Fruit fly (Drosophila melanogaster) whole organism, embryonic: ENCODE results near the gene CG10993.
A peak's percentile ranks its signal among the peaks of the same experiment; 100 is the strongest.

Experiments
- Asciz ChIP-seq: fragments of 200-800 bp; sonication (Bioruptor generic); optimal IDR thresholded peaks from 2 replicates; lab custom pipeline; 2017; ENCODE audit warnings: missing biosample characterization, mild to moderate bottlenecking, missing genetic modification characterization, missing genetic modification reagents
- C15 ChIP-seq: fragments of 200-800 bp; sonication (Bioruptor generic); IDR thresholded peaks from 3 replicates; pipeline ENCODE4 v1.3.6; 2022; ENCODE audit warnings: missing biosample characterization, missing genetic modification characterization
- CG11456 ChIP-seq: fragments of 200-800 bp; sonication (Bioruptor generic); IDR thresholded peaks from 3 replicates; pipeline ENCODE4 v1.3.6; 2022; ENCODE audit warnings: missing biosample characterization, missing genetic modification characterization
- CG13296 ChIP-seq: fragments of 200-800 bp; sonication (Bioruptor generic); optimal IDR thresholded peaks from 3 replicates; lab custom pipeline; 2018; ENCODE audit warnings: missing biosample characterization, mild to moderate bottlenecking, missing genetic modification characterization
- CG14441 ChIP-seq: fragments of 200-800 bp; sonication (Bioruptor generic); IDR thresholded peaks from 2 replicates; pipeline ENCODE4 v1.3.6; 2022; ENCODE audit warnings: missing biosample characterization, missing genetic modification characterization
- CG15269 ChIP-seq: fragments of 200-800 bp; sonication (Bioruptor generic); optimal IDR thresholded peaks from 2 replicates; lab custom pipeline; 2018; ENCODE audit warnings: missing biosample characterization, mild to moderate bottlenecking, missing genetic modification characterization, moderate library complexity
- CG15514 ChIP-seq: fragments of 200-800 bp; sonication (Bioruptor generic); optimal IDR thresholded peaks from 3 replicates; lab custom pipeline; 2017; ENCODE audit warnings: missing biosample characterization, missing genetic modification characterization, mild to moderate bottlenecking, moderate library complexity, missing genetic modification reagents
- CG1603 ChIP-seq: fragments of 200-800 bp; sonication (Bioruptor generic); optimal IDR thresholded peaks from 2 replicates; lab custom pipeline; 2019; ENCODE audit warnings: missing biosample characterization, mild to moderate bottlenecking, missing genetic modification characterization, moderate library complexity
- CG16815 ChIP-seq: fragments of 200-800 bp; sonication (Bioruptor generic); optimal IDR thresholded peaks from 3 replicates; lab custom pipeline; 2017; ENCODE audit warnings: missing biosample characterization, mild to moderate bottlenecking, missing genetic modification characterization
- CG17328 ChIP-seq: fragments of 200-800 bp; sonication (Bioruptor generic); IDR thresholded peaks from 2 replicates; pipeline ENCODE4 v1.3.6; 2022; ENCODE audit warnings: missing biosample characterization, missing genetic modification characterization
- CG18476 ChIP-seq: fragments of 200-800 bp; sonication (Bioruptor generic); optimal IDR thresholded peaks from 2 replicates; lab custom pipeline; 2016; ENCODE audit warnings: missing biosample characterization, mild to moderate bottlenecking, missing genetic modification characterization
- CG2199 ChIP-seq: fragments of 200-800 bp; sonication (Bioruptor generic); IDR thresholded peaks from 3 replicates; pipeline ENCODE4 v1.3.6; 2022; ENCODE audit warnings: missing biosample characterization, missing genetic modification characterization
- CG2875 ChIP-seq: fragments of 200-800 bp; sonication (Bioruptor generic); optimal IDR thresholded peaks from 2 replicates; lab custom pipeline; 2017; ENCODE audit warnings: missing biosample characterization, mild to moderate bottlenecking, missing genetic modification characterization, missing genetic modification reagents
- CG2889 ChIP-seq: fragments of 200-800 bp; sonication (Bioruptor generic); IDR thresholded peaks from 3 replicates; pipeline ENCODE4 v1.3.6; 2022; ENCODE audit warnings: missing biosample characterization, missing genetic modification characterization
- CG30431 ChIP-seq: fragments of 200-800 bp; sonication (Bioruptor generic); optimal IDR thresholded peaks from 2 replicates; lab custom pipeline; 2017; ENCODE audit warnings: missing biosample characterization, missing genetic modification characterization
- CG3163 ChIP-seq: fragments of 200-800 bp; sonication (Bioruptor generic); optimal IDR thresholded peaks from 3 replicates; lab custom pipeline; 2016; ENCODE audit warnings: missing biosample characterization, missing genetic modification characterization
- CG32532 ChIP-seq: fragments of 200-800 bp; sonication (Bioruptor generic); IDR thresholded peaks from 2 replicates; pipeline ENCODE4 v1.3.6; 2022; ENCODE audit warnings: missing biosample characterization, missing genetic modification characterization
- CG32772 ChIP-seq: fragments of 200-800 bp; sonication (Bioruptor generic); IDR thresholded peaks from 2 replicates; pipeline ENCODE4 v1.3.6; 2022; ENCODE audit warnings: missing biosample characterization, missing genetic modification characterization
- CG33557 ChIP-seq: fragments of 200-800 bp; sonication (Bioruptor generic); optimal IDR thresholded peaks from 2 replicates; lab custom pipeline; 2019; ENCODE audit warnings: missing biosample characterization, mild to moderate bottlenecking, missing genetic modification characterization, moderate library complexity
- CG34224 ChIP-seq: fragments of 200-800 bp; sonication (Bioruptor generic); IDR thresholded peaks from 3 replicates; pipeline ENCODE4 v1.3.6; 2022; ENCODE audit warnings: missing biosample characterization, missing genetic modification characterization; ENCODE audit not compliant: partially characterized antibody
- CG42726 ChIP-seq: fragments of 200-800 bp; sonication (Bioruptor generic); IDR thresholded peaks from 2 replicates; pipeline ENCODE4 v1.3.6; 2022; ENCODE audit warnings: missing biosample characterization, missing genetic modification characterization; ENCODE audit not compliant: partially characterized antibody
- CG43689 ChIP-seq: fragments of 200-800 bp; sonication (Bioruptor generic); IDR thresholded peaks from 2 replicates; pipeline ENCODE4 v1.3.6; 2022; ENCODE audit warnings: missing biosample characterization, missing genetic modification characterization
- CG4617 ChIP-seq: fragments of 200-800 bp; sonication (Bioruptor generic); optimal IDR thresholded peaks from 3 replicates; lab custom pipeline; 2016; ENCODE audit warnings: missing biosample characterization, missing genetic modification characterization, borderline replicate concordance
- CG6254 ChIP-seq: fragments of 200-800 bp; sonication (Bioruptor generic); optimal IDR thresholded peaks from 3 replicates; lab custom pipeline; 2017; ENCODE audit warnings: mild to moderate bottlenecking, missing biosample characterization, missing genetic modification reagents, missing genetic modification characterization
- CG7839 ChIP-seq: fragments of 200-800 bp; sonication (Bioruptor generic); optimal IDR thresholded peaks from 3 replicates; lab custom pipeline; 2018; ENCODE audit warnings: missing biosample characterization, mild to moderate bottlenecking, missing genetic modification characterization, moderate library complexity
- Dp ChIP-seq: fragments of 200-800 bp; sonication (Bioruptor generic); optimal IDR thresholded peaks from 2 replicates; lab custom pipeline; 2018; ENCODE audit warnings: missing biosample characterization, mild to moderate bottlenecking, missing genetic modification characterization, moderate library complexity
- Ets65A ChIP-seq: fragments of 200-800 bp; sonication (Bioruptor generic); peaks from one replicate; lab custom pipeline; 2016; ENCODE audit warnings: missing biosample characterization, missing genetic modification characterization
- Ets97D ChIP-seq: fragments of 200-800 bp; sonication (Bioruptor generic); optimal IDR thresholded peaks from 3 replicates; lab custom pipeline; 2016; ENCODE audit warnings: missing biosample characterization, missing genetic modification characterization
- Hand ChIP-seq: fragments of 200-800 bp; sonication (Bioruptor generic); optimal IDR thresholded peaks from 2 replicates; lab custom pipeline; 2017; ENCODE audit warnings: mild to moderate bottlenecking, missing biosample characterization, missing genetic modification reagents, missing genetic modification characterization
- Hmx ChIP-seq: fragments of 200-800 bp; sonication (Bioruptor generic); optimal IDR thresholded peaks from 2 replicates; lab custom pipeline; 2016; ENCODE audit warnings: missing biosample characterization, missing genetic modification characterization
- Lim3 ChIP-seq: fragments of 200-800 bp; sonication (Bioruptor generic); IDR thresholded peaks from 2 replicates; pipeline ENCODE4 v1.3.6; 2022; ENCODE audit warnings: missing biosample characterization, missing genetic modification characterization
- Med ChIP-seq: fragments of 200-800 bp; sonication (Bioruptor generic); peaks from one replicate; lab custom pipeline; 2016; ENCODE audit warnings: missing biosample characterization, missing genetic modification characterization, mild to moderate bottlenecking, inconsistent platforms, moderate library complexity
- Mes4 ChIP-seq: fragments of 200-800 bp; sonication (Bioruptor generic); optimal IDR thresholded peaks from 2 replicates; lab custom pipeline; 2016; ENCODE audit warnings: missing biosample characterization, missing genetic modification characterization
- NC2α ChIP-seq: fragments of 200-800 bp; sonication (Bioruptor generic); optimal IDR thresholded peaks from 2 replicates; lab custom pipeline; 2016; ENCODE audit warnings: missing biosample characterization, missing genetic modification characterization
- NK7.1 ChIP-seq: fragments of 200-800 bp; sonication (Bioruptor generic); optimal IDR thresholded peaks from 3 replicates; lab custom pipeline; 2016; ENCODE audit warnings: missing biosample characterization, missing genetic modification characterization
- Optix ChIP-seq: fragments of 200-800 bp; sonication (Bioruptor generic); IDR thresholded peaks from 3 replicates; pipeline ENCODE4 v1.3.6; 2022; ENCODE audit warnings: missing biosample characterization, missing genetic modification characterization
- Trl ChIP-seq, 3 experiments: fragments of >200 bp in 2 of 3; fragments of 200-800 bp in 1 of 3; sonication (Bioruptor generic) in 1 of 3; optimal IDR thresholded peaks; 2 replicates in 1 of 3; 3 replicates in 2 of 3; lab custom pipeline; 2016 to 2017; ENCODE audit warnings: missing biosample characterization in 1 of 3, missing genetic modification characterization in 1 of 3
- Xrp1 ChIP-seq: fragments of 200-800 bp; sonication (Bioruptor generic); IDR thresholded peaks from 2 replicates; pipeline ENCODE4 v1.3.6; 2022; ENCODE audit warnings: missing biosample characterization, missing genetic modification characterization
- ci ChIP-seq: fragments of 200-800 bp; sonication (Bioruptor generic); IDR thresholded peaks from 3 replicates; pipeline ENCODE4 v1.3.6; 2022; ENCODE audit warnings: missing biosample characterization, missing genetic modification characterization
- gsb-n ChIP-seq: fragments of 200-800 bp; sonication (Bioruptor generic); optimal IDR thresholded peaks from 3 replicates; lab custom pipeline; 2018; ENCODE audit warnings: missing biosample characterization, mild to moderate bottlenecking, missing genetic modification characterization
- gt ChIP-seq: fragments of 200-800 bp; sonication (Bioruptor generic); IDR thresholded peaks from 2 replicates; pipeline ENCODE4 v1.3.6; 2022; ENCODE audit warnings: missing biosample characterization, missing genetic modification characterization
- insv ChIP-seq, 2 experiments: fragments of 200-800 bp; sonication (Bioruptor generic); optimal IDR thresholded peaks; 3 replicates each; lab custom pipeline; 2016 to 2018; ENCODE audit warnings: missing biosample characterization in 2 of 2, missing genetic modification characterization in 2 of 2
- jing ChIP-seq: fragments of 200-800 bp; sonication (Bioruptor generic); optimal IDR thresholded peaks from 2 replicates; lab custom pipeline; 2018; ENCODE audit warnings: missing biosample characterization, mild to moderate bottlenecking, missing genetic modification characterization
- nau ChIP-seq: fragments of 200-800 bp; sonication (Bioruptor generic); optimal IDR thresholded peaks from 3 replicates; lab custom pipeline; 2017; ENCODE audit warnings: missing biosample characterization, mild to moderate bottlenecking, missing genetic modification characterization, missing genetic modification reagents
- ranshi ChIP-seq: fragments of 200-800 bp; sonication (Bioruptor generic); IDR thresholded peaks from 2 replicates; pipeline ENCODE4 v1.3.6; 2022; ENCODE audit warnings: missing biosample characterization, missing genetic modification characterization
- row ChIP-seq: fragments of 200-800 bp; sonication (Bioruptor generic); IDR thresholded peaks from 3 replicates; pipeline ENCODE4 v1.3.6; 2022; ENCODE audit warnings: missing biosample characterization, missing genetic modification characterization
- slbo ChIP-seq: fragments of 200-800 bp; sonication (Bioruptor generic); IDR thresholded peaks from 2 replicates; pipeline ENCODE4 v1.3.6; 2022; ENCODE audit warnings: missing biosample characterization, missing genetic modification characterization
- slou ChIP-seq: fragments of 200-800 bp; sonication (Bioruptor generic); optimal IDR thresholded peaks from 3 replicates; lab custom pipeline; 2016; ENCODE audit warnings: missing biosample characterization, missing genetic modification characterization
- sug ChIP-seq: fragments of 200-800 bp; optimal IDR thresholded peaks from 2 replicates; lab custom pipeline; 2019; ENCODE audit warnings: missing biosample characterization, mild to moderate bottlenecking, missing genetic modification characterization, moderate library complexity
- tin ChIP-seq: fragments of 200-800 bp; sonication (Bioruptor generic); optimal IDR thresholded peaks from 3 replicates; lab custom pipeline; 2016; ENCODE audit warnings: missing biosample characterization, missing genetic modification characterization

CG10993 gene

DNA sequence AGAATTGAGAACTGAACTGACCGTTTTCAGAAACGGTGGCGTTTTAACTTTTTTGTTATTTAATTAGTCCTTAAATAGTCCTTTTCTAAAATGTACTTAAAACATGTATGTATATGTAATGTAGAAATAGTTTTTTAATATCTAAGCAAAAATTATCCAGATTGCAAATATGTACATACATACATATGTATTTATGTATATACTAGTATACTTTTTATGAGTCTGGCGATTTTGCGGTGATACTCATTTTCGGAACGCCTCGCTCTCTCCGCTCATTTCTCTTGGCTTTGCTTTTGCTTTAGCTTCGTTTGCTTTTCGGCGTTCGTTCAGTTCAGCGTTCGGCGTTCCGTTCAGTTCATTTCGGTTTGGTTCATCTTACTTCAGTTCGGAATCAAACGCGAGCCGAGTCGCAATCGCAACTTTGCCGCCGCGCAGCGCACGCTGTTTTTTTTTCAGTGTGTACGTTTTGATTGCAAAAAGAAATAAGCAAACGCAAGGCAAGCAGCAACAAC lies 28.5 kb downstream of the CG10993 start, which contains the start of gene rdgB (continued):
- TF ChIP-seq Dp (GFP tag; lab: Kevin White, UChicago): no peak
- no peak for TF ChIP-seq CG34224 (GFP tag; lab: Robert Waterston, UW)
- TF ChIP-seq C15: 0 out of 3 replicates have a peak, but pooled peaks have one; percentile 38
- TF ChIP-seq tin (GFP tag; lab: Kevin White, UChicago): peak; percentile 61
- peak; percentile 62; the same call in 1 of the 2 replicates for TF ChIP-seq CG14441 (GFP tag; lab: Robert Waterston, UW)
- peak; percentile 98 for TF ChIP-seq CG15514 (GFP tag; lab: Kevin White, UChicago)
- peak; percentile 43 for TF ChIP-seq CG33557 (GFP tag; lab: Kevin White, UChicago)
- no peak for TF ChIP-seq gt
- TF ChIP-seq Hmx (GFP tag; lab: Kevin White, UChicago): peak; percentile 44
- no peak for TF ChIP-seq CG43689 (GFP tag; lab: Robert Waterston, UW)
- TF ChIP-seq CG7839 (tag; lab: Kevin White, UChicago): peak; percentile 90
- TF ChIP-seq CG16815 (GFP tag; lab: Kevin White, UChicago): peak; percentile 70
- TF ChIP-seq Asciz (GFP tag; lab: Kevin White, UChicago): peak; percentile 72
- TF ChIP-seq CG2199 (GFP tag; lab: Robert Waterston, UW): peak; percentile 67; the same call in 1 of the 3 replicates
- TF ChIP-seq slou: peak; percentile 59
- no peak for TF ChIP-seq Mes4 (GFP tag; lab: Kevin White, UChicago)
- peak; percentile 55; the same call in 1 of the 3 replicates for TF ChIP-seq ci (GFP tag; lab: Robert Waterston, UW)
- peak in 1 of 2 experiments; percentile 39 for TF ChIP-seq insv (GFP tag; optimal IDR thresholded peaks at IDR 0.05; lab: Kevin White, UChicago)
- TF ChIP-seq CG15269 (tag; lab: Kevin White, UChicago): peak; percentile 84
- no peak for TF ChIP-seq CG4617 (GFP tag; lab: Kevin White, UChicago)
- TF ChIP-seq slbo: peak; percentile 76
- peak; percentile 72 for TF ChIP-seq CG18476 (GFP tag; lab: Kevin White, UChicago)
- peak; percentile 3 for TF ChIP-seq NC2α (GFP tag; lab: Kevin White, UChicago)
- TF ChIP-seq sug: peak; percentile 85
- TF ChIP-seq nau (GFP tag; lab: Kevin White, UChicago): peak; percentile 70
- peak; percentile 89 for TF ChIP-seq Ets65A (GFP tag; lab: Kevin White, UChicago)
- peak; percentile 74 for TF ChIP-seq Med (GFP tag; lab: Kevin White, UChicago)
- TF ChIP-seq CG11456 (GFP tag; lab: Robert Waterston, UW): peak; percentile 80
- TF ChIP-seq CG3163 (GFP tag; lab: Kevin White, UChicago): no peak
- peak; percentile 63 for TF ChIP-seq Xrp1 (GFP tag; lab: Robert Waterston, UW)
- peak; percentile 73 for TF ChIP-seq CG32532
- TF ChIP-seq CG17328 (GFP tag; lab: Robert Waterston, UW): peak; percentile 37; the same call in 1 of the 2 replicates
- no peak for TF ChIP-seq CG42726
- peak; percentile 25 for TF ChIP-seq Hand (GFP tag; lab: Kevin White, UChicago)
- TF ChIP-seq Ets97D: no peak
- peak; percentile 69 for TF ChIP-seq gsb-n (tag; lab: Kevin White, UChicago)
- peak; percentile 65; the same call in 1 of the 2 replicates for TF ChIP-seq ranshi
- peak; percentile 31 for TF ChIP-seq CG1603
- TF ChIP-seq CG32772 (GFP tag; lab: Robert Waterston, UW): peak; percentile 39
- peak; percentile 36 for TF ChIP-seq CG6254 (GFP tag; lab: Kevin White, UChicago)
- peak; percentile 64 for TF ChIP-seq CG2875 (GFP tag; lab: Kevin White, UChicago)
- TF ChIP-seq CG13296 (GFP tag; lab: Kevin White, UChicago): peak; percentile 84
- TF ChIP-seq CG30431 (GFP tag; lab: Kevin White, UChicago): peak; percentile 58
- no peak for TF ChIP-seq NK7.1 (GFP tag; lab: Kevin White, UChicago)
- 0 out of 3 replicates have a peak, but pooled peaks have one; percentile 39 for TF ChIP-seq CG2889 (GFP tag; lab: Robert Waterston, UW)
- peak; percentile 95 for TF ChIP-seq row (GFP tag; lab: Robert Waterston, UW)
- TF ChIP-seq Trl (optimal IDR thresholded peaks at IDR 0.05; lab: Kevin White, UChicago): peak; percentile 39 to 73
- no peak for TF ChIP-seq Trl (GFP tag; optimal IDR thresholded peaks at IDR 0.05; lab: Kevin White, UChicago)
- TF ChIP-seq jing (GFP tag; lab: Kevin White, UChicago): peak; percentile 7
- TF ChIP-seq Optix: peak; percentile 20; the same call in 1 of the 3 replicates
- TF ChIP-seq Lim3: no peak
